Fruit fly (Drosophila melanogaster) whole organism: ENCODE measurements around the gene CG31207.

Source experiments
- CG8478 ChIP-seq: fragments of >200 bp; optimal IDR thresholded peaks from 2 replicates; lab custom pipeline; 2018; ENCODE audit warnings: inconsistent platforms
- Dll ChIP-seq: fragments of >200 bp; optimal IDR thresholded peaks from 2 replicates; lab custom pipeline; 2017
- EcR ChIP-seq, 2 experiments: fragments of >200 bp; optimal IDR thresholded peaks; 2 replicates each; lab custom pipeline; 2017; ENCODE audit warnings: missing biosample characterization in 2 of 2, missing genetic modification characterization in 2 of 2, missing genetic modification reagents in 2 of 2
- pan ChIP-seq: fragments of >200 bp; optimal IDR thresholded peaks from 2 replicates; lab custom pipeline; 2017
- psq ChIP-seq: fragments of >200 bp; optimal IDR thresholded peaks from 2 replicates; lab custom pipeline; 2017
- usp ChIP-seq: fragments of >200 bp; optimal IDR thresholded peaks from 2 replicates; lab custom pipeline; 2017; ENCODE audit warnings: missing biosample characterization, missing genetic modification characterization, mixed read lengths

The CG31207 gene

DNA sequence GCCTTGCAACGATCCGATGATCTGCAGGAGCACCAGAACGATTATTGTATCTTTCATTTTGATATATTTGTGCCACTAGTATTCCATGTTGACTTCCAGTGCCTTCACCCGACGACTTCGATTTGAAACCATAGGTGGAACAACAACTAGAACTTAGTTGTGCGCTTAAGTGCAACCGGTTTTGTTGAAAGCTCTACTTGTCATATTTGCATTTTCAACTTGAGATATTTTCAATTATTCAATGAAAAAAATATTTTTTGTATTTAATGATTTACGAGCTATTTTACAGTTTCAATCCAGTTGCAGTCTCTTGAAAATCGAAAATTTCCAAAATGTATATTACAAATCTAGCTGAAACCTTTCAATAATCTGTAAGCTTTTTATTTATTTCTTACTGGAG, at the start of gene CG31207:
Gene CG31207, minus strand, starts transcription at position 101 of the 400 bp plus-strand sequence.
- TF ChIP-seq CG8478 (lab: Kevin White, UChicago) (no peak), psq (no peak), pan (lab: Kevin White, UChicago) (no peak), Dll (no peak), usp (GFP tag; lab: Kevin White, UChicago) (no peak), EcR (GFP tag; optimal IDR thresholded peaks at IDR 0.05; lab: Kevin White, UChicago) (no peak)

DNA sequence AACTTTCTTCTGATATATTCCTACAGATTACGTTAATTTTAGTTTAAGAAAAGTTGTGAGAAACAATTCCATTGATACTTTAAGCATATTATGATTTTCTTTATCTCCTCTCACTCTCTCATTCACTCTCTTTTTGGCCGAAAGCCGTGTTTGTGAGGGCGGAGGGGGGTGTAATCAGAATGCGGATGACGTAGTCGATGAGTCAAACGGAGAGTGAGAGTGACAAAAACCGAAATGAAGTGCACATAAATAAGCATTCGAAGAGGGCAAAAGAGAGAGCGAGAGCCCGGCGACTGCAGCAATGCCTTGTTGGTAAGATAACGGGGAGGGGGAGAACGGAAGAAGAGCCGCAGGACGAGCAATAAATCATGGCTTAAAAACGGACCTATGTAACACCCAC, 47.5 kb upstream of the CG31207 start:
- TF ChIP-seq pan (lab: Kevin White, UChicago), result no peak

DNA sequence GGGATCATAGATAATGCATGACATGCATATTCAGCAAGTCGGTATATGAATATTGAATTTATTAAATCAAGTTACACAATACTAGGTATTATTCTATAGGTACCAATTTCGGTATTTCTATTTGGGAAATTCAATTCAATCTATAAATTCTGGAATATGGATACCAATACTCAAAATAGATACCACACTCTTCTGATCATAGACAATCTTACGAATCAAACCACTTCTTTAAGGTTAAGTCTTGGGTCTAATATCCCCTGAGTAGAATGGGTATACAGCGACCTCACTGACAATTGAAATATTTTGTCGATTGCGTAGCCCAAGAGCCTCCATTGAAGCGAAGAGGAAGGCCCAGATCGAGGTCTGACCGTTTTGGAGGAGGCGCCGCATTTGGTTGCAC, 46.0 kb upstream of the CG31207 start:
- TF ChIP-seq Dll (no peak), EcR (GFP tag; optimal IDR thresholded peaks at IDR 0.05; lab: Kevin White, UChicago) (no peak), psq (no peak), CG8478 (lab: Kevin White, UChicago) (no peak), pan (lab: Kevin White, UChicago) (no peak), usp (GFP tag; lab: Kevin White, UChicago) (no peak)

DNA sequence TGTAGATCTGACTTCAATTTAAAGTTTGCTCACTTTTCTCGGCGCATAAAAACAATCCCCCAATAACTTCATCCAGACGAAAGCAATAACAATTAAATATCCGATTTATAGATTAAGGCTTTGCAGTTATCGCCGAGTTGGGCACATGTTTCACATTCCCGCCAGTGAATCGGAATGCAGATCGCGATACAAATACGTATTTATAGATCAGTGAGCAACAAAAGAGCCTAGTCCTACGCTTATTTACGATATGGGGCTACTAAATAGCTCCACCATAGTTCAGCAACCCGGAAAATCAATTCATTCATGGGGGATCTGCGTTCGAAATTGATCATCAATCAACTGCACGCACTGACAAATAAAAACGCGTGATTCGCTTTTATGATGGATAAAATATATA, 45.2 kb upstream of the CG31207 start:
- TF ChIP-seq pan (lab: Kevin White, UChicago), result no peak

DNA sequence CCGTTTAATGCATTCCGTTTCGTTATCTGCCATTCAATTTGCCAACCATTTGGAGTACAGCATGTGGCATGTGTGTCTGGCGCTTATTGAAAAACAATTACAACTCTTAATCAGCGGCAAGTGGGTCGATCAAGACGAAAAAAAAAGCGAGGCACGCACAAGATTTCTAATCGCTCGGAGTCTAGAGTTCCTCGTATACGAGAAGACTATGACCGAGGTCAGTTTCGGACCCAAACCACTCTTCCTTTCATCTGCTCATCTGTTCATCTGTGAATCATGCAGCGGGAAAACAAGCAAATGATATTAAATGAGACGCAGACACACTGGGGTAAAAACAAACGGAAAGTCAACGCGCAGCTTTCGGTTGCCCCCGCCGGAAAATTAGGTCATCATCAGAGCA, 44.7 kb upstream of the CG31207 start:
- no peak for TF ChIP-seq EcR (GFP tag; optimal IDR thresholded peaks at IDR 0.05; lab: Kevin White, UChicago)
- TF ChIP-seq usp (GFP tag; lab: Kevin White, UChicago), result no peak
- no peak for TF ChIP-seq Dll
- no peak for TF ChIP-seq psq
- TF ChIP-seq CG8478 (lab: Kevin White, UChicago), result no peak
- TF ChIP-seq pan (lab: Kevin White, UChicago), result no peak

DNA sequence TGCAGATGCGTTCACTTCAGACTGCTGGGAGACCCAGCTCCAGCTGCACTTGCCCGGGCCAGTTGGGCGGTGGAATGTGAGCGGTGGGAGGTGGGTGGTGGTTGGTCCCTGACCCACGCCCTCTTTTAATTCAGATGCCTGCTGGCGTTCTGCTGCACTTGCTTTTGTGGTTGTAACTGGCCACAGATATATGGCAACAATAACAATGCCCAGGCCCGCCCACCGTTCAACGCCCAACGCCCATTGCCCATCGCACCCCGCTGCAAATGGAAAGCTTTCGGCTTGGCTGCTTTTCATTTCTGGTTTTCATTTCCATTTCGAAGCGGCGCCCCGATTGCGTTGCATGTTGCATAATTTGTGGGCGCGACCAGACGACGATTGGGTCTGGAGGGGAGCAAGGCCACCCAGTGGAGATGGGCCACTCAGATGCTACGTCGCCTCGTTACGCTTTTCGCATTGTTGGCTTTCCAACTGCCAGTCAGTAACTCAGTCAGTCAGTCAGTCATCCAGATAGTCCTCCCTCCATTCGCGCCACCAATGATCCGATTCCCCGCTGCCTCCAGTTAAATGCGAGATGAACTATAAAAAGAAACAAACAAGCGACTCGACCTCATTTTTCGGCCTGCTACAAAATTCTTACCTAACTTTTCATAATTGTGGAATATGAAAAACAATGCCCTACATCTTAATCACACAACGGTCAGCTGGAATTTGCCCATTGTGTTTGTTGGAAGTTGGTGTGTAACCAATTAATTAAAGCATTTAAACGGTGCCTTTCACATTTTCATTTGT, 43.6 kb upstream of the CG31207 start:
- no peak for TF ChIP-seq pan (lab: Kevin White, UChicago)
- TF ChIP-seq psq, result no peak
- no peak for TF ChIP-seq CG8478 (lab: Kevin White, UChicago)
- TF ChIP-seq EcR (GFP tag; optimal IDR thresholded peaks at IDR 0.05; lab: Kevin White, UChicago), result no peak
- TF ChIP-seq Dll, result no peak
- no peak for TF ChIP-seq usp (GFP tag; lab: Kevin White, UChicago)

DNA sequence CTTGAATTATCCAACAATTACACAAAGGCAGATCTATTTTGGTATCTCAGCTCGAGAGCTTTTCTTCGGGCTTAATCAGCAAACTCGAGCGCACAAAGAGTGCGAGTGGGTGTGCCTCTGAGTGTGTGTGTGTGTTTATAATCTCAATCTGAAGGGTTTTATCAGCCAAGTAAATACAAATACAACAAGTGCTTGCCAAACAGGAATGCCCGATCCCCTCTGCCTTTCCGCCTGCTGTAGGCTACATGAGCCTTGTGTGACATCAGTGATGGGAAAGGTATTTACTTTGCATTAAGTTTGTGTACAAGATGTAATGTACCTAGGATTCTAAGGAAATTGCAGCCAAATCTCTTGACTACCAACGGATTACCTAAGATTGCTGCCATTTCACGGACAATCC, 42.6 kb upstream of the CG31207 start:
- TF ChIP-seq usp (GFP tag; lab: Kevin White, UChicago), result no peak
- no peak for TF ChIP-seq psq
- TF ChIP-seq pan (lab: Kevin White, UChicago), result no peak
- TF ChIP-seq EcR (GFP tag; optimal IDR thresholded peaks at IDR 0.05; lab: Kevin White, UChicago), result no peak
- no peak for TF ChIP-seq CG8478 (lab: Kevin White, UChicago)
- no peak for TF ChIP-seq Dll

DNA sequence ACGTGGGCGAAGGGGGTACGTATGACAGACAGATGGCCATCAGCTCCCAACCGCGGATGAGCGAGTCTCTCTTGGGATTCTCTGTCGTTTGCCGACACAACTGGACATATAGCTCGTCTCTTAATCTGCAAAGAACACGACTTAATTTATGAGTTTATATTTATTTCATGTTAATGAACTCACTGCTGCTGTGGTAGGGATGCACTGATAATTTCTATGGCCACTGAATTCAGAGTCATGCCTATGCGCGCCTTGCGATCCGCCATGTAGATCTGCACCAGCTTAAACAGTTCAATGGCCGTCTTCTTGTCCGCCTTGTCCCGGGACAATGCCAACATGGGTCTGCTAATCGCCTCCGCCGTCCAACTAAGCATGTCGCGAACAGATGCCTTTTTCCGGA, 38.2 kb upstream of the CG31207 start:
- TF ChIP-seq CG8478 (lab: Kevin White, UChicago) (no peak), usp (GFP tag; lab: Kevin White, UChicago) (no peak), Dll (no peak), psq (no peak), pan (lab: Kevin White, UChicago) (no peak), EcR (GFP tag; optimal IDR thresholded peaks at IDR 0.05; lab: Kevin White, UChicago) (no peak)

DNA sequence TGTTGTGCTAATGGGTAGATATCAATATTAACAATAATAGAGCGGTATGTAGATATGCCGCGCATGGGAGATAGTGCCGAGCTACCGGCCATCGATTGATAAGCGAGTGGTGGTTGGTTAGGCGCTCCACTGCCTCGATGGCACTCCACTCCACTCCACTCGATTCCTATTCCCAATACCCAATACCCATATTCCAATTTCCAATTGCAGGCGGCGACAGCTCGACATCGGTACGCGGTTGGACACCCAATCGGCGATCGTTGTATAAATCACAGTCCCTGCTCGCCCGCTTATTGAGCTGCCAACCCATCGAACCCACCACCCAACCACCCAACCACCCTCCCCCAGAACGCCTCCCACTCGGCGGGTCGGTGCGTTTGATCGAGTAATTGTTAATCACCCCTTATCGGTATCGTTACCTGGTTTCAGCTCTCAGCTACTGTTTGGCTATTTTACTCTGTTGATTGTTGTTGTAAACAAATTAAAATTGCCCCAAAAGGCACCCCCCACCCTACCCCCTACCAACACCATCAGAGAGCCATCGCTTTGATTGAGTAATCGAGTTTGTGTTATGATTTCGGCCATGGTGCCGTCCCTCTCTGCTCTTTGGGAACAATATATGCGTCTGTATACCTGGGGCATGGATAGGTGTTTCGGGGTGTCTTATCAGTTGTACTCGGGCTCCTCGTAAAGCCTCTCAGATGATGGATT, 34.2 kb upstream of the CG31207 start, which contains the start of gene HHEX:
Gene HHEX, minus strand, starts transcription at position 51 of the 711 bp plus-strand sequence.
- TF ChIP-seq pan (lab: Kevin White, UChicago) (no peak), EcR (GFP tag; optimal IDR thresholded peaks at IDR 0.05; lab: Kevin White, UChicago) (no peak), Dll (no peak), psq (no peak), CG8478 (lab: Kevin White, UChicago) (no peak), usp (GFP tag; lab: Kevin White, UChicago) (no peak)

DNA sequence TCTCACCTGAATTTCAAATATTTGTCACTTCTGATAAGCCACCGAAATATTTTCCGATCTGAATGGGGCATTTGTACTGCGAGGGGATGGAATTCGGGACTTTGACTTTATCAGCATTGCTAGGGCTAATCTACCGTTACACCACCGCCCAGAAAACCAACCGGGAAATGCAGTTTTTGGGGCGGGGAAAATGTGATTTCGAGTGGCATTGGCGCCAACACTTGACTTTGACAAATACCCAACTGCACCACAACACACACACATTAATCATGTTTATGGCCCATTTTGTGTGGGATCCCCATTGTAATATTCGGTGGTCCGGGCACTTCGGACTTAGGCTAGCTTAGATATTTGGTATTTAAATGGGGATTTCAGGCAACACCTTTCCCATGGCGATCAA, 32.1 kb upstream of the CG31207 start:
- no peak for TF ChIP-seq Dll
- no peak for TF ChIP-seq pan (lab: Kevin White, UChicago)
- no peak for TF ChIP-seq EcR (GFP tag; optimal IDR thresholded peaks at IDR 0.05; lab: Kevin White, UChicago)
- no peak for TF ChIP-seq psq
- no peak for TF ChIP-seq CG8478 (lab: Kevin White, UChicago)
- TF ChIP-seq usp (GFP tag; lab: Kevin White, UChicago), result no peak

DNA sequence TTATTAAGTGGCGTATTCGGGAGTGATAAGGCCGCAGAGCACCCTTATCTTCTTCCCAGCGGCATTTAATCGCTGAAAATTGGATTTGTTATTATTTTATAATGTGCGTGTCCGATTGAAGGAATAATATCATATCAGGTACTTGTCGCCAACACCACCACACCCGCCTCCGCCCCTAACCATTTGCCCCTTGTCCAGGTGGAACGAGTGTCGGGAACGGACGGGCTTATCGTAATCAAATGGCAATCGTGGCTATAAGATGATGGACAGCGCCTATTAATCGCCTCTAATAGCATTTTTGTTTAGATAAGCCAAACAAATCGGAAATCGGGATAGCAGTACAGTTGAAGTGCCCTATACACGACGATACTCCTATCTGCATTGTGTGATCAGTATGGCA, 31.4 kb upstream of the CG31207 start:
- TF ChIP-seq Dll (no peak), pan (lab: Kevin White, UChicago) (no peak), EcR (GFP tag; optimal IDR thresholded peaks at IDR 0.05; lab: Kevin White, UChicago) (no peak), CG8478 (lab: Kevin White, UChicago) (no peak), usp (GFP tag; lab: Kevin White, UChicago) (no peak), psq (no peak)

DNA sequence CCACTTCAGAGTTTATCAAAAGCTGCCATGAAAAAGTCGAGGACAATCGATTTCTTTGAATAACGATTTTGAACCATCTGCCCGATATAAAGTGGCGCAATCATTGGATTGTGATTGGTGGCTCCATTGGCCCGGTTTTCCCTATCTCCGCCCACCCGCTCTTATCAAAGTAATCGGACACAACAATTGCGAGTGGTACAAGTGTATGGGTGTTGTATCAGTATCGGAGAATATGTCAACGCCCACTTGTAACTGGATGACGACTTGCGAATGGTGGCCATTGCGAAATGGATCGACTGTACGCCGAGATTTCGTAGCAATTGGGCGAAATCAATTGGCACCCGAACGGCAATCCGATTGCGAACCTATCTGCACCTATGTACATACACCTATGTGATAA, 30.8 kb upstream of the CG31207 start:
- TF ChIP-seq pan (lab: Kevin White, UChicago) (no peak), EcR (GFP tag; optimal IDR thresholded peaks at IDR 0.05; lab: Kevin White, UChicago) (no peak), CG8478 (lab: Kevin White, UChicago) (no peak), Dll (no peak), usp (GFP tag; lab: Kevin White, UChicago) (no peak), psq (no peak)
